Worm (Caenorhabditis elegans) whole organism, L2 larva: ENCODE data around the gene F46E10.18.

Source experiments
- ama-1 ChIP-seq: fragments of 150-350 bp; optimal IDR thresholded peaks from 2 replicates; lab custom pipeline; 2018; ENCODE audit warnings: inconsistent platforms
- fos-1 ChIP-seq: fragments of 150-350 bp; optimal IDR thresholded peaks from 2 replicates; lab custom pipeline; 2014; ENCODE audit warnings: missing biosample characterization, missing genetic modification characterization
- nhr-11 ChIP-seq: fragments of 150-350 bp; optimal IDR thresholded peaks from 2 replicates; lab custom pipeline; 2014; ENCODE audit warnings: missing biosample characterization, missing genetic modification characterization

- TF ChIP-seq ama-1 (no peak), nhr-11 (tag; lab: Kevin White, UChicago) (no peak), fos-1 (tag; lab: Kevin White, UChicago) (no peak)
Observed at ce11 chrV:6515344-6515743, 5.5 kb upstream of the F46E10.18 start.
